Worm (Caenorhabditis elegans): Measurements from ENCODE around the gene nsy-7.

DNA sequence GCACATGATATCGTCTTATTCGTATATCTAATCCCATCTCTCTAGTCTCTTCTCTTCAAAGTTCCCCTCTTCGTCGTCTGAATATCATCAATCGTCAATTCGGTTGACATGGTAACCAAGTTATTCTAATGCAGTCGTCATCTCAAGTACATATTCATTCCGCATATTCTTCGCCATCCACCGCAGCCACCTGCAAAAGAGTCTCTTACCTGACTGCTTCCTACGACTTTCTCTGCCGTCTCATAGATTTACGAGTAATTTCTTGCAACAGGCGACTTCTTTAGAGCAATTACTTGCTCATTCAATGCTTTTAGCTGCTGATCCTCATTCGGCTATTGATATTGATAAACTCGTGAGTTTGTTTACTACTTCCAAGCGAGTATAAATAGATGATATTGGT is 41.0 kb upstream of the nsy-7 start:
- TF ChIP-seq ama-1 (optimal IDR thresholded peaks at IDR 0.05) (no peak), alr-1 (tag; optimal IDR thresholded peaks at IDR 0.05) (no peak), nhr-6 (tag; optimal IDR thresholded peaks at IDR 0.05) (no peak)
